Worm (Caenorhabditis elegans): ENCODE results near the gene cisd-3.1.

The cisd-3.1 gene

DNA sequence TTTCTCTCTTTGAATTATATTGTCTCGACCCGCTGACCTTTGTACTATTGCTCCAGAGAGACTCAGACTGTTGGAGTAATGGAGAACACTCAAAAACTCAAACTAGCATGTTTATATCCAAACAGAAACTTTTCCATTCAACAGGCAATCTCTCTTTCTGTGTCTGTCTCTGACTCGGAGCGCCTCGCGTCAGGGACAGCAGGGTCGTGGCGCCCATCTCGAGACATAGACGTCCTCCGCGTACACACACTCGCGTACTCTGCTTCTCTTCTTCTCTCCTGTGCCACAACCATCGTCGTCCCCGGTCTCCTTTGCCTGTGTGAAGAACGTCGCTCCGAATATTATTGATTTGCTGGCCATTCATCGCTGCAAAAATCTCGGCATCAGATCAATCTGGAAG, 9.3 kb downstream of the cisd-3.1 start:
- TF ChIP-seq skn-1 (tag; optimal IDR thresholded peaks at IDR 0.05) (peak; percentile 67), fkh-8 (tag; optimal IDR thresholded peaks at IDR 0.05) (peak; percentile 69), fkh-4 (tag; optimal IDR thresholded peaks at IDR 0.05; ENCODE audit: borderline replicate concordance) (no peak), alr-1 (tag; optimal IDR thresholded peaks at IDR 0.05; ENCODE audit: borderline replicate concordance) (no peak), aha-1 (tag; optimal IDR thresholded peaks at IDR 0.05) (no peak), mab-9 (GFP tag; IDR thresholded peaks at IDR 0.05) (no peak), nhr-71 (tag; optimal IDR thresholded peaks at IDR 0.05) (peak; percentile 73), lir-3 (tag; optimal IDR thresholded peaks at IDR 0.05; ENCODE audit: poor library complexity) (no peak), ets-5 (GFP tag; IDR thresholded peaks at IDR 0.05) (no peak), egl-13 (tag; optimal IDR thresholded peaks at IDR 0.05) (peak; percentile 7), C04F5.9 (tag; optimal IDR thresholded peaks at IDR 0.05) (no peak), snu-23 (GFP tag; optimal IDR thresholded peaks at IDR 0.05) (peak; percentile 82), Y116A8C.19 (tag; optimal IDR thresholded peaks at IDR 0.05; ENCODE audit: borderline replicate concordance) (no peak), vab-15 (tag; optimal IDR thresholded peaks at IDR 0.05) (no peak), lsy-2 (tag; optimal IDR thresholded peaks at IDR 0.05) (peak; percentile 48 to 77), nhr-84 (tag; optimal IDR thresholded peaks at IDR 0.05) (no peak), egl-27 (tag; optimal IDR thresholded peaks at IDR 0.05) (peak; percentile 6 to 36), ceh-90 (tag; optimal IDR thresholded peaks at IDR 0.05) (no peak), zip-4 (GFP tag; optimal IDR thresholded peaks at IDR 0.05) (no peak), rnt-1 (tag; optimal IDR thresholded peaks at IDR 0.05) (peak; percentile 57), nhr-12 (tag; optimal IDR thresholded peaks at IDR 0.05) (no peak), mdl-1 (tag; optimal IDR thresholded peaks at IDR 0.05) (peak in 1 of 2 experiments; percentile 57), nhr-28 (tag; optimal IDR thresholded peaks at IDR 0.05) (no peak), tlp-1 (tag; optimal IDR thresholded peaks at IDR 0.05) (no peak), jun-1 (tag; optimal IDR thresholded peaks at IDR 0.05) (peak; percentile 57), snpc-4 (tag; optimal IDR thresholded peaks at IDR 0.05) (peak; percentile 23), unc-130 (tag; optimal IDR thresholded peaks at IDR 0.05) (peak; percentile 0), efl-3 (GFP tag; optimal IDR thresholded peaks at IDR 0.05) (no peak), fkh-10 (GFP tag; optimal IDR thresholded peaks at IDR 0.05) (no peak), sup-37 (GFP tag; optimal IDR thresholded peaks at IDR 0.05) (no peak), sox-4 (tag; optimal IDR thresholded peaks at IDR 0.05) (no peak), ama-1 (optimal IDR thresholded peaks at IDR 0.05) (no peak), nhr-20 (tag; optimal IDR thresholded peaks at IDR 0.05) (peak; percentile 76), ceh-8 (GFP tag; optimal IDR thresholded peaks at IDR 0.05) (no peak), unc-86 (tag; optimal IDR thresholded peaks at IDR 0.05) (no peak), pqm-1 (tag; optimal IDR thresholded peaks at IDR 0.05) (no peak), hlh-4 (tag; optimal IDR thresholded peaks at IDR 0.05) (no peak), nhr-237 (tag; optimal IDR thresholded peaks at IDR 0.05) (no peak), lin-15B (tag; optimal IDR thresholded peaks at IDR 0.05) (no peak), lin-14 (GFP tag; optimal IDR thresholded peaks at IDR 0.05) (peak; percentile 97), efl-1 (optimal IDR thresholded peaks at IDR 0.05) (peak; percentile 55 to 63), efl-1 (GFP tag; optimal IDR thresholded peaks at IDR 0.05 in 1 of 2) (peak in 1 of 2 experiments; percentile 24), xbp-1 (tag; optimal IDR thresholded peaks at IDR 0.05) (peak; percentile 15), blmp-1 (tag; optimal IDR thresholded peaks at IDR 0.05) (no peak), hpl-2 (GFP tag; optimal IDR thresholded peaks at IDR 0.05) (no peak), nhr-19 (GFP tag; conservative IDR thresholded peaks at IDR 0.05) (peak; percentile 64), dsc-1 (tag; optimal IDR thresholded peaks at IDR 0.05) (peak; percentile 23), unc-30 (tag; optimal IDR thresholded peaks at IDR 0.05) (no peak), zag-1 (tag; optimal IDR thresholded peaks at IDR 0.05) (no peak), isw-1 (GFP tag; IDR thresholded peaks at IDR 0.05) (no peak; the same call in 1 of the 2 replicates), lin-39 (tag; optimal IDR thresholded peaks at IDR 0.05) (no peak), elt-3 (tag; optimal IDR thresholded peaks at IDR 0.05) (peak in 1 of 6 experiments; percentile 39), pax-3 (tag; optimal IDR thresholded peaks at IDR 0.05) (no peak), nhr-85 (tag) (peak; percentile 81)

All from whole organism, L1 larva.